Worm (Caenorhabditis elegans) whole organism, L4/young adult: ENCODE measurements around the gene C18B2.5.
A peak's percentile ranks its signal among the peaks of the same experiment; 100 is the strongest.

Experiments
- W03F9.2 ChIP-seq: fragments of 150-350 bp; optimal IDR thresholded peaks from 2 replicates; lab custom pipeline; 2014; ENCODE audit warnings: missing biosample characterization, missing genetic modification characterization
- dao-5 ChIP-seq: sonication (generic microtip); optimal IDR thresholded peaks from 2 replicates; lab custom pipeline; 2016; ENCODE audit warnings: missing genotype, missing genetic modification characterization, moderate library complexity, missing compliant biosample characterization
- him-1 ChIP-seq: sonication (generic microtip); optimal IDR thresholded peaks from 2 replicates; lab custom pipeline; 2016; ENCODE audit warnings: missing genotype, missing genetic modification reagents, missing genetic modification characterization, missing compliant biosample characterization

The C18B2.5 gene

ce11 chrX:3611042-3611623 is at the start of gene C18B2.5:
Gene C18B2.5 (minus strand): TSS chrX:3611092.
- no peak for TF ChIP-seq him-1 (tag; lab: Kevin White, UChicago)
- no peak for TF ChIP-seq W03F9.2 (tag; lab: Kevin White, UChicago)
- TF ChIP-seq dao-5 (tag; lab: Kevin White, UChicago) = no peak

DNA sequence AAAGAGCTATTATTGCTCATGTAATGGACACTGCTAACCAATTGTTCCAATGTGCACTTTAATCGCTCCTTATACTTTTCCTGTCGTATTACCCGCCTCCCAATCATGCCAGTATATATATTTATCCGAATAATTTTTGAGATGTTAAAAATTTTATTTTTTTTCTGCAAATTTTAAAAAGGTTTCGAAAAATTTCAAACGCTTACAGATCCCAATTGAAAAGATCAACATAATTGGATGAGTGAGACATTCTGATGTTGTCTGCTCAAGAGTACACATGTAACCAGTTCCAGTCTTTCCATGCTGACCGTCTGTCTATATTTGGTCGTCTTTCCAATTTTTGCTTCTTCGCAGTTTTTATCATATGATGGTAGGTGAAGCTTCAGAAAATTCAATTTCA is 48.3 kb upstream of the C18B2.5 start, which contains the start of gene R11G1.1:
R11G1.1 (plus strand) TSS at position 301 of the 400 bp plus-strand sequence.
- TF ChIP-seq W03F9.2 (tag; lab: Kevin White, UChicago) (no peak), him-1 (tag; lab: Kevin White, UChicago) (no peak), dao-5 (tag; lab: Kevin White, UChicago) (no peak)

ce11 chrX:3655972-3656371 is 45.1 kb upstream of the C18B2.5 start, which contains the start of gene R11G1.7:
Gene R11G1.7 (plus strand): TSS chrX:3656272.
- TF ChIP-seq him-1 (tag; lab: Kevin White, UChicago) (no peak), W03F9.2 (tag; lab: Kevin White, UChicago) (no peak), dao-5 (tag; lab: Kevin White, UChicago) (no peak)

- TF ChIP-seq W03F9.2 (tag; lab: Kevin White, UChicago) (no peak), him-1 (tag; lab: Kevin White, UChicago) (no peak), dao-5 (tag; lab: Kevin White, UChicago) (no peak)
Measured at ce11 chrX:3654623-3655022, 43.7 kb upstream of the C18B2.5 start, which contains the start of gene R11G1.11. Gene R11G1.11 (plus strand): TSS chrX:3654923.

DNA sequence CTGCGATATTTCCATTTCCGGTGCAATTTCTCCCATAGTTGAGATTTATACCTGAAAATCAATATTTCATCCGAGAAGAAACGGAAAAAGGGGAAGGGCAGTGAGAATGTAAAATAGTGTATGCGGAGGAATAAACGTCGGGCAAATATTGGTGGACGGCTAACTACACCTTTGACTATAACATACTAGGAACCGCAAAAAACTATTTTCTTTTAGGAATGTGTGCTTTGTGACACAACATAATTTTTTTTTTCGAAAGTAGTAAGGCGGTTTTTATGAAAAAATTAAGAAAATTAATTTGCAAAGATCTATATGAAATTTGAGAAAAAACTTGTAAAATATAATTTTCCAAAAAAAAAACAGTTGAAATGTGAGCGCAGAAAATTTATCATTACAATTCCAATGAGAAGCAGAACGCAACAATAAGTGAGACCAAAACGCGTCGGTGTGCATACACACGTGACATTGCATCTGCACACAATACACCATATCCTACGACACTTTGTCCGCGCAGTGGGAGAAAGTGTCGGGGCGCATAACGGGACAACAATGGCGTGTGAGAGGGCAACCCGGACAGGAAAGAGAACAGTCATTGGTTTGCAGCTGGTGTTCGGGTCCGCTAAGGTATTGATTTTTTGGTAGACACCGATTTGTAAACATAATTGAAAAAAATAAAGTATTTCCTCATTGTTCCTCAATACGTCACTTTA is 39.4 kb upstream of the C18B2.5 start, which contains the start of the genes sax-1 and R11G1.2:
sax-1 (minus strand) TSS at position 51 of the 710 bp plus-strand sequence.
R11G1.2 (plus strand) TSS at position 515 of the 710 bp plus-strand sequence.
- TF ChIP-seq dao-5 (tag; lab: Kevin White, UChicago) = no peak
- TF ChIP-seq W03F9.2 (tag; lab: Kevin White, UChicago) = peak; percentile 39
- no peak for TF ChIP-seq him-1 (tag; lab: Kevin White, UChicago)

ce11 chrX:3645924-3646323 is 35.0 kb upstream of the C18B2.5 start:
- TF ChIP-seq W03F9.2 (tag; lab: Kevin White, UChicago) (no peak), him-1 (tag; lab: Kevin White, UChicago) (no peak), dao-5 (tag; lab: Kevin White, UChicago) (no peak)

DNA sequence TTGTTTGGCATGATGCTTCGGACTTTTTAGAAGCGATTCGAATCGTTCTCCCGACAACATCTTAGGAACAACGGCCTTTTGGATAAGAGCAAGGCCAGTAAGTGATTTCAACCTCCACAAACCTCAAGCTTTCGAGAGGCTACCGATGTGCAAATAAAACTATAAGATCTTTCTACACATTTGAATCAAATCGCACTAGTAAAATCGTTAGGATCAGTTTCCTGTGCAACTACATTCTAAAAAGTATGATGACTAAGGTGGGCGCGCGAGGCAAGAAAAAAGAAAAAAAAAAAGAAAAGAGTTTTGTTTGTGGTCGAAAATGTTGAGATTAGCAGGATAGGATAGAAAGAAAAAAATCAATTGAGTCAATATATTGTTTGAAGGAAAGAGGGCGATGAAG is 33.9 kb upstream of the C18B2.5 start, which contains the start of gene tmem-24:
tmem-24 (minus strand) TSS at position 101 of the 400 bp plus-strand sequence.
- TF ChIP-seq dao-5 (tag; lab: Kevin White, UChicago) (no peak), him-1 (tag; lab: Kevin White, UChicago) (no peak), W03F9.2 (tag; lab: Kevin White, UChicago) (no peak)

DNA sequence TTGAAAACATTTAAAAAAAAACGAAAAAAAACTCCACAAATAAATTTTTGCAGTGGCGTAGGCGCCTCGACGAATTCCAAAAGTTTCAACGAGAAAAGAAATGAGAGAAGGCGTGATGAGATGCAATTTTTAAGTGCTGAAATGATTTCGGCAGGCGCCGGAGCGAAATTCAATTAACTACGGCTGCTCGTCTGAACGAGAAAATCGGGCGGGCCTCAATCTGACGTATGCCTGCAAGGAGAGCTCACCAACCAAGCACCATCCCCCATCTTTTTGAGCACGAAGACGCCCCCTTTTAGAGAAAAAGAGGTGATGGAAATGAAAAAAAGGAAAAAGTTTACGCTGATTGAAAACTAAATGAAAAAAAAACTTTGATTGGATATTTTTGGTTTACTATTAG is 23.9 kb upstream of the C18B2.5 start:
- TF ChIP-seq W03F9.2 (tag; lab: Kevin White, UChicago) (no peak), him-1 (tag; lab: Kevin White, UChicago) (no peak), dao-5 (tag; lab: Kevin White, UChicago) (no peak)

DNA sequence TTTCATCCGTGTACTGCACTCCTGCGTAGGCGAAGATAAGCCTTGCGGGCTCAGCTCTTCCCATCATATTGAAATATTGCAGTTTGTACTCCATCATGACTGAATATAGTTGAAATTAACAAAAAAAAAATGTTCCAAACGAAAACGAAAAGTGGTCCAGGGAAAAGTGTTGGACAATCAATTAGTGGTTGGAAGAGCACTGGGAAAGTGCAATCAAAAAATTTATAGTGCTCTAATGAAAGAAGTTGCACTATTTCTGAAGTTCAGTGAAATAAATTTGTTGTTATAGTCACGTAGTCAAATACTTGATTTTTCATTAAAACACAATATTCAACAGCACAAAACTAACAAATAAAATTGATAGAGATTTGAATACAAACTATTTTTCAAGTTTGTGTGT is 22.8 kb upstream of the C18B2.5 start, which contains the start of gene gst-11:
gst-11 (minus strand) TSS at position 101 of the 400 bp plus-strand sequence.
- no peak for TF ChIP-seq him-1 (tag; lab: Kevin White, UChicago)
- TF ChIP-seq W03F9.2 (tag; lab: Kevin White, UChicago) = no peak
- no peak for TF ChIP-seq dao-5 (tag; lab: Kevin White, UChicago)

ce11 chrX:3631550-3631949 is 20.7 kb upstream of the C18B2.5 start:
- TF ChIP-seq him-1 (tag; lab: Kevin White, UChicago) = no peak
- TF ChIP-seq W03F9.2 (tag; lab: Kevin White, UChicago) = no peak

- TF ChIP-seq W03F9.2 (tag; lab: Kevin White, UChicago) = no peak
- no peak for TF ChIP-seq dao-5 (tag; lab: Kevin White, UChicago)
- no peak for TF ChIP-seq him-1 (tag; lab: Kevin White, UChicago)
Measured at ce11 chrX:3630090-3630489, 19.2 kb upstream of the C18B2.5 start.

DNA sequence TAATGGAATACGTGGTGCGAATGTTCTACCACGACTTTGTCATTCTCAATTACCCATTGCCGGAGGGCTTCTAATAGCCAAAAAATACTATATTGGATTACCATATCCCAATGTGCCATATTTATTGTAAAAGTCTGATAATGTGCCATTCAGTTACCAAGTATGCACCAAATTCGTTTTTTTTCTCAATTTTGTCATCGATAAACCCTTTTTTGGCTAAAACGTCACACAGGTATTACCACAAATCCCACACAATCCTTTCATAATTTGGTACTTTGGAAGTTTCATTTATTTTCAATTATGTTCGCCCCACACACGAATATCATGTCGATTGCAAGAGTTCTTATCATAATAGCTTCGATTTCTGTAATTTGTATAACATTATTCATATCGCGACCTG is 17.1 kb upstream of the C18B2.5 start, which contains the start of gene vep-2:
vep-2 (plus strand) TSS at position 301 of the 400 bp plus-strand sequence.
- TF ChIP-seq W03F9.2 (tag; lab: Kevin White, UChicago) = no peak
- TF ChIP-seq him-1 (tag; lab: Kevin White, UChicago) = no peak
- TF ChIP-seq dao-5 (tag; lab: Kevin White, UChicago) = no peak

DNA sequence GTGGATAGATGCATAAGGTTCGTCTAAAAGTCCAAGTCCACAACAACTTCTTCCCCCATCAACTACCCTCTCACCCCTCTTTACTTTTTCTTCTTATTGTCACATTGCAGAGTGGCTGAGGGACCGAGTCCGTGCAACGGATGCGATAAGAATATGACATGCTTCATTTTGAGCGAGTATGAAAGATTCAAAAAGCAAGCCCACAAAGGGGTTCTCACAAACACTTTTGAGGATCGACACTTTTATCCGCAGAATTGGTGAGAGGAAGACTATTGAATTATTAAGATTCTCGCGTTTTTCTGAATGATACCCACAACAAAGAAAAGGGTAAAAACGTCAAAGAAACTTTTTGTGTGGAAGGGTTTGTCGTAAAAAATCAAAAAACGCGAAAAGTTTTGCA is 14.7 kb upstream of the C18B2.5 start:
- no peak for TF ChIP-seq dao-5 (tag; lab: Kevin White, UChicago)
- TF ChIP-seq him-1 (tag; lab: Kevin White, UChicago) = no peak
- TF ChIP-seq W03F9.2 (tag; lab: Kevin White, UChicago) = no peak
